Worm (Caenorhabditis elegans): ENCODE data around the gene C45G9.15.

The C45G9.15 gene

DNA sequence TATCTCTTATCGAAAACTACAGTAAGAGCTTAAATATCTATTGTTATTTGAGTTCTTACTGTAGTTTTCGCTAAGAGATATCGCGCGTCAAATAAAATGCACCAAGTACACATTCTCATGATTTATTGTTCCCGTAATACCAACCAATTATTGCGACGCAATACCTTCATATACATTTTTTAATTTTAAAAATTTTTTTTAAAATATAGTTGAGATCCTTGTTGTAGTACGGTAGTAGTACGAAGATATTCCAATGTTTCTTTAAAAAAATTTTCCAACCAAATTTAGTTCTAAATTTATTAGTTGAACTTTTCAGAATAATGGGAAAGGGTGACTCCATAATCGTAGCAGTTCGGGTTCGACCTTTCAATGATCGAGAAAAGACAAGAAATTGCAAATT, 21.2 kb downstream of the C45G9.15 start, which contains the start of gene klp-6:
Gene klp-6 (plus strand): TSS at position 301 of the 400 bp plus-strand sequence.
- TF ChIP-seq nhr-77 (tag; optimal IDR thresholded peaks at IDR 0.05) (no peak), zfp-2 (tag; optimal IDR thresholded peaks at IDR 0.05) (no peak), dpl-1 (GFP tag; optimal IDR thresholded peaks at IDR 0.05) (no peak), lin-39 (tag; optimal IDR thresholded peaks at IDR 0.05) (no peak), hif-1 (tag; optimal IDR thresholded peaks at IDR 0.05) (no peak), mxl-3 (GFP tag; optimal IDR thresholded peaks at IDR 0.05) (no peak), unc-39 (tag; optimal IDR thresholded peaks at IDR 0.05) (no peak), nhr-6 (tag; optimal IDR thresholded peaks at IDR 0.05) (no peak), F49E8.2 (tag; optimal IDR thresholded peaks at IDR 0.05; ENCODE audit: borderline replicate concordance) (no peak), Y48G9A.11 (GFP tag; IDR thresholded peaks at IDR 0.05) (no peak), skn-1 (tag; optimal IDR thresholded peaks at IDR 0.05) (no peak), duxl-1 (tag; optimal IDR thresholded peaks at IDR 0.05; ENCODE audit: poor library complexity) (no peak), madf-5 (GFP tag; IDR thresholded peaks at IDR 0.05) (no peak), ZK546.5 (tag; optimal IDR thresholded peaks at IDR 0.05) (no peak), zfp-3 (GFP tag; conservative IDR thresholded peaks at IDR 0.05) (no peak), daf-8 (GFP tag; IDR thresholded peaks at IDR 0.05) (no peak), ceh-32 (tag; optimal IDR thresholded peaks at IDR 0.05; ENCODE audit: poor library complexity) (no peak), madf-9 (GFP tag; conservative IDR thresholded peaks at IDR 0.05) (no peak)

DNA sequence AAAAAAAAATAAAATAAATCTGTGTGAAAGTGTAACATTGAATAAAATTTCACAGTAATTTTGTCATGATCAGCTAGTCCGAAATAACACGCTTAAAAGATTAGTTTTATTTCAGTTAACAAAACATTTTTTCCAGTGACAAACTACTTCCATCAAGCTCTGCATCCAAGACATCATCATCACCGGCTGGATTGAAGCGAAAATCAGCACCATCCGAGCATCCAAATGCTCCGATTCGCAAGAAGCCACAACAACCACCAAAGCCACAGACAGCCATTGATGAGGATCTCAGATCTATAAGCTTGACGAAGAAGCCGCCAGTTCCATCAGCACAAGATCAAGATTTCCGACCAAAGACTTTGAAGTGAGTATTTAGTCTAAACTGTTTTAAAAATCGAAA, 24.6 kb downstream of the C45G9.15 start:
- TF ChIP-seq ceh-62 (tag; optimal IDR thresholded peaks at IDR 0.05) (no peak), zfp-3 (GFP tag; conservative IDR thresholded peaks at IDR 0.05) (no peak), ZK337.2 (GFP tag; IDR thresholded peaks at IDR 0.05) (no peak), dmd-6 (GFP tag; IDR thresholded peaks at IDR 0.05) (no peak), mdt-29 (GFP tag; IDR thresholded peaks at IDR 0.05) (no peak), mxl-2 (GFP tag; conservative IDR thresholded peaks at IDR 0.05) (no peak), pqm-1 (tag; optimal IDR thresholded peaks at IDR 0.05) (no peak), tra-1 (GFP tag; IDR thresholded peaks at IDR 0.05) (no peak), mep-1 (tag; optimal IDR thresholded peaks at IDR 0.05) (no peak), pha-4 (GFP tag; IDR thresholded peaks at IDR 0.05) (no peak), pha-4 (tag; optimal IDR thresholded peaks at IDR 0.05) (no peak), egl-27 (tag; optimal IDR thresholded peaks at IDR 0.05) (no peak), lin-1 (GFP tag; IDR thresholded peaks at IDR 0.05) (no peak), nhr-25 (tag; optimal IDR thresholded peaks at IDR 0.05; ENCODE audit: borderline replicate concordance, insufficient read depth) (no peak), nhr-10 (tag; optimal IDR thresholded peaks at IDR 0.05) (no peak), gei-8 (GFP tag; optimal IDR thresholded peaks at IDR 0.05) (no peak), nhr-48 (tag; optimal IDR thresholded peaks at IDR 0.05) (no peak), F26F4.8 (GFP tag; conservative IDR thresholded peaks at IDR 0.05) (no peak), F44E2.7 (GFP tag; IDR thresholded peaks at IDR 0.05) (no peak), ceh-20 (GFP tag; IDR thresholded peaks at IDR 0.05) (no peak), aha-1 (tag) (peak; percentile 78), T26A8.4 (GFP tag; IDR thresholded peaks at IDR 0.05) (peak; percentile 49; the same call in 1 of the 2 replicates), D1046.2 (GFP tag; IDR thresholded peaks at IDR 0.05) (no peak), lin-38 (GFP tag; IDR thresholded peaks at IDR 0.05) (0 out of 2 replicates have a peak, but pooled peaks have one; percentile 11), ZK546.5 (tag; optimal IDR thresholded peaks at IDR 0.05) (no peak)
